Worm (Caenorhabditis elegans): ENCODE results near the gene Y50D4A.1.
"Not testable (repeated sequence)": the region's sequence is repeated elsewhere in the genome, so short reads cannot be mapped to it uniquely, and the experiment has no call there.

The Y50D4A.1 gene

ce11 chrV:1176277-1176839 is 31.3 kb upstream of the Y50D4A.1 start, which contains the start of gene T21H3.1:
TSS of gene T21H3.1 (plus strand) at chrV:1176724.
- TF ChIP-seq sma-9 (GFP tag; optimal IDR thresholded peaks at IDR 0.05): peak; percentile 60
- no peak for TF ChIP-seq sma-9 (tag; optimal IDR thresholded peaks at IDR 0.05)
- no peak for TF ChIP-seq lin-11 (tag; optimal IDR thresholded peaks at IDR 0.05)
- TF ChIP-seq fos-1 (tag; optimal IDR thresholded peaks at IDR 0.05): peak; percentile 92
- peak; percentile 57 for TF ChIP-seq crh-2 (tag; optimal IDR thresholded peaks at IDR 0.05)
- no peak for TF ChIP-seq unc-55 (GFP tag; optimal IDR thresholded peaks at IDR 0.05)

ce11 chrV:1179279-1179678 is 28.4 kb upstream of the Y50D4A.1 start, which contains the start of gene F25A2.1:
TSS of gene F25A2.1 (plus strand) at chrV:1179579.
- TF ChIP-seq fos-1 (tag; optimal IDR thresholded peaks at IDR 0.05): peak; percentile 19
- TF ChIP-seq mab-5 (tag; optimal IDR thresholded peaks at IDR 0.05): no peak

ce11 chrV:1195995-1196394 is 11.7 kb upstream of the Y50D4A.1 start, which contains the start of the genes wrb-1 and Y50D4A.4:
TSS of gene wrb-1 (plus strand) at chrV:1196072.
TSS of gene Y50D4A.4 (minus strand) at chrV:1196127.
- TF ChIP-seq unc-55 (GFP tag; optimal IDR thresholded peaks at IDR 0.05) (peak; percentile 85), nhr-25 (tag; optimal IDR thresholded peaks at IDR 0.05) (peak; percentile 51), nhr-10 (tag; optimal IDR thresholded peaks at IDR 0.05) (no peak), sem-4 (tag; optimal IDR thresholded peaks at IDR 0.05) (peak; percentile 54), sma-3 (GFP tag; optimal IDR thresholded peaks at IDR 0.05) (peak; percentile 75), crh-2 (tag; optimal IDR thresholded peaks at IDR 0.05) (peak; percentile 54), gmeb-1 (tag; optimal IDR thresholded peaks at IDR 0.05) (peak; percentile 83), lin-13 (GFP tag; optimal IDR thresholded peaks at IDR 0.05) (peak; percentile 77), ceh-16 (tag; optimal IDR thresholded peaks at IDR 0.05) (no peak), nhr-23 (tag; optimal IDR thresholded peaks at IDR 0.05) (no peak), F13H6.1 (tag; optimal IDR thresholded peaks at IDR 0.05) (peak; percentile 15), lsy-2 (tag; optimal IDR thresholded peaks at IDR 0.05) (peak; percentile 45 to 83), skn-1 (tag; optimal IDR thresholded peaks at IDR 0.05) (peak; percentile 27), snpc-4 (tag; optimal IDR thresholded peaks at IDR 0.05) (peak; percentile 24), ztf-4 (tag; optimal IDR thresholded peaks at IDR 0.05) (peak; percentile 6), fos-1 (tag; optimal IDR thresholded peaks at IDR 0.05) (peak; percentile 18), C34F6.9 (tag; optimal IDR thresholded peaks at IDR 0.05) (peak; percentile 85), peb-1 (tag; optimal IDR thresholded peaks at IDR 0.05) (no peak), nhr-21 (tag; optimal IDR thresholded peaks at IDR 0.05) (peak; percentile 55), mab-5 (tag; optimal IDR thresholded peaks at IDR 0.05) (no peak)

- TF ChIP-seq unc-55 (GFP tag; optimal IDR thresholded peaks at IDR 0.05) (peak; percentile 66), sma-3 (GFP tag; optimal IDR thresholded peaks at IDR 0.05) (peak; percentile 55), gmeb-1 (tag; optimal IDR thresholded peaks at IDR 0.05) (peak; percentile 65), nhr-129 (tag; optimal IDR thresholded peaks at IDR 0.05) (peak; percentile 38), sma-9 (GFP tag; optimal IDR thresholded peaks at IDR 0.05) (peak; percentile 8), F13H6.1 (tag; optimal IDR thresholded peaks at IDR 0.05) (peak; percentile 49), crh-2 (tag; optimal IDR thresholded peaks at IDR 0.05) (peak; percentile 22), lsy-2 (tag; optimal IDR thresholded peaks at IDR 0.05) (peak in 1 of 2 experiments; percentile 47), lin-13 (GFP tag; optimal IDR thresholded peaks at IDR 0.05) (peak; percentile 49), C34F6.9 (tag; optimal IDR thresholded peaks at IDR 0.05) (peak; percentile 42)
- not testable (repeated sequence) for TF ChIP-seq sma-9 (tag; optimal IDR thresholded peaks at IDR 0.05)
These were observed 10.5 kb upstream of the Y50D4A.1 start for ce11 chrV:1197064-1197724.

ce11 chrV:1199219-1199889 is 8.3 kb upstream of the Y50D4A.1 start, which contains the start of gene Y50D4A.6:
TSS of gene Y50D4A.6 (minus strand) at chrV:1199269.
- TF ChIP-seq unc-55 (GFP tag; optimal IDR thresholded peaks at IDR 0.05) (no peak), snpc-4 (tag; optimal IDR thresholded peaks at IDR 0.05) (no peak), R02D3.7 (tag; optimal IDR thresholded peaks at IDR 0.05) (no peak), nhr-12 (tag; optimal IDR thresholded peaks at IDR 0.05) (no peak), unc-62 (GFP tag; optimal IDR thresholded peaks at IDR 0.05) (no peak), fos-1 (tag; optimal IDR thresholded peaks at IDR 0.05) (no peak), gmeb-1 (tag; optimal IDR thresholded peaks at IDR 0.05) (no peak), crh-2 (tag; optimal IDR thresholded peaks at IDR 0.05) (no peak), lin-13 (GFP tag; optimal IDR thresholded peaks at IDR 0.05) (no peak), mdl-1 (tag; optimal IDR thresholded peaks at IDR 0.05) (no peak), unc-39 (tag; optimal IDR thresholded peaks at IDR 0.05) (no peak), nhr-6 (tag; optimal IDR thresholded peaks at IDR 0.05) (no peak), ztf-11 (tag; optimal IDR thresholded peaks at IDR 0.05) (no peak), mbf-1 (tag; optimal IDR thresholded peaks at IDR 0.05) (no peak)

All from whole organism, L2 larva.